Fruit fly (Drosophila melanogaster) whole organism, embryonic: ENCODE data around the gene CG10064.

Source experiments
- CG1529 ChIP-seq: fragments of 200-800 bp; sonication (Bioruptor generic); optimal IDR thresholded peaks from 3 replicates; lab custom pipeline; 2018; ENCODE audit warnings: missing biosample characterization, missing genetic modification characterization
- CG17612 ChIP-seq: fragments of 200-800 bp; sonication (Bioruptor generic); IDR thresholded peaks from 2 replicates; pipeline ENCODE4 v1.3.6; 2022; ENCODE audit warnings: missing biosample characterization, missing genetic modification characterization
- CG4820 ChIP-seq: fragments of 200-800 bp; sonication (Bioruptor generic); optimal IDR thresholded peaks from 3 replicates; lab custom pipeline; 2016; ENCODE audit warnings: missing biosample characterization, missing genetic modification characterization
- D19B ChIP-seq: fragments of 200-800 bp; sonication (Bioruptor generic); optimal IDR thresholded peaks from 2 replicates; lab custom pipeline; 2017; ENCODE audit warnings: missing biosample characterization, mild to moderate bottlenecking, missing genetic modification characterization
- Fer2 ChIP-seq: fragments of 200-800 bp; sonication (Bioruptor generic); optimal IDR thresholded peaks from 2 replicates; lab custom pipeline; 2018; ENCODE audit warnings: missing biosample characterization, mild to moderate bottlenecking, missing genetic modification characterization, moderate library complexity
- H2.0 ChIP-seq: fragments of 200-800 bp; sonication (Bioruptor generic); IDR thresholded peaks from 2 replicates; pipeline ENCODE4 v1.3.6; 2022; ENCODE audit warnings: missing biosample characterization, missing genetic modification characterization
- Jarid2 ChIP-seq: fragments of 200-800 bp; sonication (Bioruptor generic); optimal IDR thresholded peaks from 3 replicates; lab custom pipeline; 2017; ENCODE audit warnings: mild to moderate bottlenecking, missing biosample characterization, missing genetic modification reagents, missing genetic modification characterization
- Optix ChIP-seq: fragments of 200-800 bp; sonication (Bioruptor generic); IDR thresholded peaks from 3 replicates; pipeline ENCODE4 v1.3.6; 2022; ENCODE audit warnings: missing biosample characterization, missing genetic modification characterization
- chm ChIP-seq: fragments of 200-800 bp; sonication (Bioruptor generic); IDR thresholded peaks from 2 replicates; pipeline ENCODE4 v1.3.6; 2022; ENCODE audit warnings: missing biosample characterization, missing genetic modification characterization
- dmrt99B ChIP-seq: fragments of 200-800 bp; sonication (Bioruptor generic); optimal IDR thresholded peaks from 2 replicates; lab custom pipeline; 2018; ENCODE audit warnings: missing biosample characterization, mild to moderate bottlenecking, missing genetic modification characterization, moderate library complexity
- gce ChIP-seq: fragments of 200-800 bp; sonication (Bioruptor generic); IDR thresholded peaks from 3 replicates; pipeline ENCODE4 v1.3.6; 2022; ENCODE audit warnings: missing biosample characterization, missing genetic modification characterization
- sr ChIP-seq: fragments of 200-800 bp; sonication (Bioruptor generic); IDR thresholded peaks from 3 replicates; pipeline ENCODE4 v1.3.6; 2022; ENCODE audit warnings: missing biosample characterization, missing genetic modification characterization

DNA sequence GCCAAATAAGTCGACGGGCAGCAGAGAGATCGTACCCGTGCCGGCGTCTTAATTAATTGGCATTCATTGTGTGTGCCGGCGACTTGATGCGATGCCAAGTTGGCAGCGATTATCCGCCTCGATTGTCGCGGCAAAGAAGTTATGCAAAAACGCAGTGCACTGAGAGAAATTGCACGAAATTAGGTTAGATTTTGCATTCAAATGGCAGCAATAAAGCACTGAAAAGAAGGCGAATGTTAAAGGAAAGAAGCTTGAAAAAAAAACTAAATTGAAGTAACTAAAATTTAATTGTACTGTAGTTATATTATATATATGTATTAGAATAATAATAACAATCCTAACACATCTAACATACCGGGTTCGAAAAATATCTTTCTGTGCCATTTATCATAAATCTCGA is 35.4 kb upstream of the CG10064 start:
- TF ChIP-seq D19B (GFP tag; lab: Kevin White, UChicago) = no peak
- TF ChIP-seq chm (GFP tag; lab: Robert Waterston, UW) = no peak
- no peak for TF ChIP-seq CG1529
- TF ChIP-seq Jarid2 (GFP tag; lab: Kevin White, UChicago) = no peak
- no peak for TF ChIP-seq gce (GFP tag; lab: Robert Waterston, UW)
- TF ChIP-seq H2.0 (GFP tag; lab: Robert Waterston, UW) = no peak
- TF ChIP-seq Fer2 = no peak
- peak; percentile 26 for TF ChIP-seq dmrt99B (tag; lab: Kevin White, UChicago)
- TF ChIP-seq Optix = no peak
- TF ChIP-seq sr (GFP tag; lab: Robert Waterston, UW) = no peak
- no peak for TF ChIP-seq CG4820
- TF ChIP-seq CG17612 = no peak
